Fruit fly (Drosophila melanogaster) whole organism, adult: ENCODE results near the gene Dhrs4.
A peak's percentile ranks its signal among the peaks of the same experiment; 100 is the strongest.

Experiments
- CG11617 ChIP-seq: fragments of 200-800 bp; sonication (Bioruptor generic); optimal IDR thresholded peaks from 2 replicates; lab custom pipeline; 2017; ENCODE audit warnings: mild to moderate bottlenecking, missing biosample characterization, missing genetic modification reagents, missing genetic modification characterization
- CG12768 ChIP-seq: fragments of 200-800 bp; sonication (Bioruptor generic); optimal IDR thresholded peaks from 2 replicates; lab custom pipeline; 2017; ENCODE audit warnings: missing biosample characterization, missing genetic modification characterization, mild to moderate bottlenecking, moderate library complexity, missing genetic modification reagents
- CG33017 ChIP-seq: fragments of 200-800 bp; sonication (Bioruptor generic); optimal IDR thresholded peaks from 2 replicates; lab custom pipeline; 2018; ENCODE audit warnings: missing biosample characterization, mild to moderate bottlenecking, missing genetic modification characterization, moderate library complexity
- CG5204 ChIP-seq: fragments of 200-800 bp; sonication (Bioruptor generic); optimal IDR thresholded peaks from 2 replicates; lab custom pipeline; 2016; ENCODE audit warnings: missing biosample characterization, missing genetic modification characterization
- CG7045 ChIP-seq: fragments of 200-800 bp; sonication (Bioruptor generic); optimal IDR thresholded peaks from 2 replicates; lab custom pipeline; 2017; ENCODE audit warnings: missing biosample characterization, mild to moderate bottlenecking, missing genetic modification characterization
- Crg-1 ChIP-seq: fragments of 200-800 bp; sonication (Bioruptor generic); optimal IDR thresholded peaks from 2 replicates; lab custom pipeline; 2016; ENCODE audit warnings: missing biosample characterization, missing genetic modification characterization
- bab1 ChIP-seq: fragments of 200-800 bp; sonication (Bioruptor generic); optimal IDR thresholded peaks from 3 replicates; lab custom pipeline; 2019; ENCODE audit warnings: missing biosample characterization, mild to moderate bottlenecking, missing genetic modification characterization, moderate library complexity
- cnc ChIP-seq, 2 experiments: fragments of >200 bp; optimal IDR thresholded peaks; 2 replicates each; lab custom pipeline; 2017
- ovo ChIP-seq: fragments of 200-800 bp; sonication (Bioruptor generic); optimal IDR thresholded peaks from 2 replicates; lab custom pipeline; 2016; ENCODE audit warnings: missing biosample characterization, missing genetic modification characterization
- pad ChIP-seq: fragments of 200-800 bp; sonication (Bioruptor generic); optimal IDR thresholded peaks from 3 replicates; lab custom pipeline; 2017; ENCODE audit warnings: missing biosample characterization, missing genetic modification characterization, mild to moderate bottlenecking, moderate library complexity, missing genetic modification reagents

DNA sequence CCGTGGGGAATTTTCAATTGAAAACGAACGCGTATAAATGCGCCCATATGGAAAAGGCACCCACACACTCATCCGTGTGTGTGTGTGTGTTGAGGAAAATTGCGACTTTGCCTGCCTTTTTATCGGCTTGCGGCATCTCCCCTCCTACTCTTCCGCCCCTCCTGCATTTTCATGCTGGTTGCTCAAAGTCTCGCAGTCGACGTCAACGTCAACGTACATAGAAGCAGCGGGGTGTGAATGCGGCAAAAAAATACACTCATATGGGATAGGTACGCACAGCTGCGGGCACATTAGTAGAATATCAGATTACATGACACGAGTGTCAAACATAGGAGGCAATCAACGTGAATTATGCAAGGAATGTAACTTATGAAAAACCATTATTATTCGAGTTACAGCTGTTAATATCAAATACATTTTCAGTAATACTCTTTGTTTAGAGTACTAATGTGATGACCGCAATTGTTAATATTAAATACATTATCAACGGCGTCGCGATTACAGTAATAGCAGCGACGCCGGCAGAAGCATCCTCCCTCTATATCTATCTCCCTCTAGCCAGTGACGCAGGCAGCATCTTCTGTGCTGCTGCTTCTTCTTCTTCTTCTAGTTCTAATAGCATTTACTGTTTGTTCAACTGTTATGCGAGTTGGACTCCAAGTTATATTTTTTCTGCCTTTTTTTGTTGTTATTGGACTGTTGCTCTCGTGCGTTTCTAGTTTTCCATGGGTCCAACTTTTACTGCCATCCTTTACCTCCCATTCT is 45.5 kb upstream of the Dhrs4 start:
- peak; percentile 51 for TF ChIP-seq CG12768 (GFP tag; lab: Kevin White, UChicago)
- peak; percentile 14 for TF ChIP-seq bab1 (GFP tag; lab: Kevin White, UChicago)
- TF ChIP-seq CG11617 (GFP tag; lab: Kevin White, UChicago), result peak; percentile 53
- no peak for TF ChIP-seq cnc (optimal IDR thresholded peaks at IDR 0.05; lab: Kevin White, UChicago)
- TF ChIP-seq CG7045 (GFP tag; lab: Kevin White, UChicago), result peak; percentile 73
- TF ChIP-seq pad, result peak; percentile 80
- TF ChIP-seq CG33017 (tag; lab: Kevin White, UChicago), result peak; percentile 77
- peak; percentile 24 for TF ChIP-seq CG5204 (GFP tag; lab: Kevin White, UChicago)
- peak; percentile 32 for TF ChIP-seq ovo (GFP tag; lab: Kevin White, UChicago)
- TF ChIP-seq Crg-1, result peak; percentile 7
